Worm (Caenorhabditis elegans): ENCODE results near the gene F08G2.8.

ce11 chrII:13838403-13838802 is 13.7 kb upstream of the F08G2.8 start:
- TF ChIP-seq pqm-1 (tag; optimal IDR thresholded peaks at IDR 0.05) (no peak), nhr-11 (tag; optimal IDR thresholded peaks at IDR 0.05) (no peak)
